Fruit fly (Drosophila melanogaster) whole organism, pupa: ENCODE results near the gene ND-51.

Source experiments
- CG10348 ChIP-seq: fragments of 200-800 bp; sonication (Bioruptor generic); IDR thresholded peaks from 2 replicates; pipeline ENCODE4 v1.3.6; 2022; ENCODE audit warnings: missing biosample characterization, missing genetic modification characterization
- CG12605 ChIP-seq: fragments of 200-800 bp; sonication (Bioruptor generic); IDR thresholded peaks from 2 replicates; pipeline ENCODE4 v1.3.6; 2022; ENCODE audit warnings: missing biosample characterization, missing genetic modification characterization
- CG13204 ChIP-seq: fragments of 200-800 bp; sonication (Bioruptor generic); optimal IDR thresholded peaks from 2 replicates; lab custom pipeline; 2018; ENCODE audit warnings: missing biosample characterization, mild to moderate bottlenecking, missing genetic modification characterization, moderate library complexity
- CG14655 ChIP-seq: fragments of 200-800 bp; sonication (Bioruptor generic); optimal IDR thresholded peaks from 3 replicates; lab custom pipeline; 2017; ENCODE audit warnings: mild to moderate bottlenecking, missing biosample characterization, missing genetic modification reagents, missing genetic modification characterization
- CG15710 ChIP-seq: fragments of 200-800 bp; sonication (Bioruptor generic); optimal IDR thresholded peaks from 2 replicates; lab custom pipeline; 2018; ENCODE audit warnings: missing biosample characterization, mild to moderate bottlenecking, missing genetic modification characterization, moderate library complexity
- CG17806 ChIP-seq: fragments of 200-800 bp; sonication (Bioruptor generic); optimal IDR thresholded peaks from 2 replicates; lab custom pipeline; 2018; ENCODE audit warnings: missing biosample characterization, mild to moderate bottlenecking, missing genetic modification characterization, moderate library complexity
- CG32121 ChIP-seq: fragments of 200-800 bp; sonication (Bioruptor generic); IDR thresholded peaks from 2 replicates; pipeline ENCODE4 v1.3.6; 2022; ENCODE audit warnings: missing biosample characterization, missing genetic modification characterization
- CG34367 ChIP-seq: fragments of 200-800 bp; sonication (Bioruptor generic); optimal IDR thresholded peaks from 2 replicates; lab custom pipeline; 2018; ENCODE audit warnings: missing biosample characterization, mild to moderate bottlenecking, missing genetic modification characterization
- CG4496 ChIP-seq: fragments of 200-800 bp; sonication (Bioruptor generic); IDR thresholded peaks from 3 replicates; pipeline ENCODE4 v1.3.6; 2022; ENCODE audit warnings: missing biosample characterization, missing genetic modification characterization
- CG8159 ChIP-seq: fragments of 200-800 bp; sonication (Bioruptor generic); optimal IDR thresholded peaks from 3 replicates; lab custom pipeline; 2018; ENCODE audit warnings: missing biosample characterization, mild to moderate bottlenecking, missing genetic modification characterization, moderate library complexity
- CG8301 ChIP-seq: fragments of 200-800 bp; sonication (Bioruptor generic); optimal IDR thresholded peaks from 2 replicates; lab custom pipeline; 2018; ENCODE audit warnings: missing biosample characterization, mild to moderate bottlenecking, missing genetic modification characterization
- CG9948 ChIP-seq: fragments of 200-800 bp; sonication (Bioruptor generic); optimal IDR thresholded peaks from 2 replicates; lab custom pipeline; 2018; ENCODE audit warnings: missing biosample characterization, mild to moderate bottlenecking, missing genetic modification characterization, moderate library complexity
- D1 ChIP-seq: fragments of 200-800 bp; sonication (Bioruptor generic); optimal IDR thresholded peaks from 2 replicates; lab custom pipeline; 2018; ENCODE audit warnings: missing biosample characterization, mild to moderate bottlenecking, missing genetic modification characterization, moderate library complexity
- EcR ChIP-seq: fragments of 200-800 bp; sonication (Bioruptor generic); optimal IDR thresholded peaks from 3 replicates; lab custom pipeline; 2019; ENCODE audit warnings: missing biosample characterization, missing genetic modification characterization, mild to moderate bottlenecking, moderate library complexity, missing genetic modification reagents
- Ets98B ChIP-seq: fragments of 200-800 bp; sonication (Bioruptor generic); IDR thresholded peaks from 2 replicates; pipeline ENCODE4 v1.3.6; 2022; ENCODE audit warnings: missing biosample characterization, missing genetic modification characterization
- Pif1A ChIP-seq: fragments of 200-800 bp; sonication (Bioruptor generic); optimal IDR thresholded peaks from 3 replicates; lab custom pipeline; 2016; ENCODE audit warnings: missing biosample characterization, missing genetic modification characterization
- Pif1B ChIP-seq: fragments of 200-800 bp; sonication (Bioruptor generic); optimal IDR thresholded peaks from 3 replicates; lab custom pipeline; 2016; ENCODE audit warnings: missing biosample characterization, missing genetic modification characterization
- Snoo ChIP-seq: fragments of 200-800 bp; sonication (Bioruptor generic); optimal IDR thresholded peaks from 3 replicates; lab custom pipeline; 2017; ENCODE audit warnings: missing biosample characterization, mild to moderate bottlenecking, missing genetic modification characterization, inconsistent platforms
- fd96Ca ChIP-seq: fragments of 200-800 bp; sonication (Bioruptor generic); IDR thresholded peaks from 3 replicates; pipeline ENCODE4 v1.3.6; 2022; ENCODE audit warnings: missing biosample characterization, missing genetic modification characterization
- gl ChIP-seq: fragments of 200-800 bp; sonication (Bioruptor generic); optimal IDR thresholded peaks from 2 replicates; lab custom pipeline; 2018; ENCODE audit warnings: missing biosample characterization, mild to moderate bottlenecking, missing genetic modification characterization
- rn ChIP-seq: fragments of 200-800 bp; sonication (Bioruptor generic); IDR thresholded peaks from 2 replicates; pipeline ENCODE4 v1.3.6; 2022; ENCODE audit warnings: missing biosample characterization, missing genetic modification characterization

ND-51 gene

DNA sequence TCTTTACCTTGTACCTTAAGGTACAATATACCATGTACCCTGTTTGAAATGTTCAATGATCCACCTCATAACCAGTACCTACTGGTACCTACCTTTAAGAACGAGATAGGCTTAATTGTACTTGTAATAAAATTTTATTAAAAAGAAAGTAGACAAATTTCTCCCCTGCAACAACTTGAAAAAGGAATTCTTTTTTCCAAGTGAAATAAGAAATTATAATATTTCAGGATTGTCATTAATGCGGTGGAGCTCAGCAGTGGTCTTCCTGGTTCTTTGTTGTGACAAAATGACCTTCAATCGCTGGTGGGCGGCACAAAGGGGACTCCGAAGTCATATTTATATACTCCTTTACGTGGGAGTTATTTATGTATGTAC lies 36.7 kb upstream of the ND-51 start:
- no peak for TF ChIP-seq rn
- TF ChIP-seq Pif1A, result no peak
- TF ChIP-seq CG8159, result no peak
- TF ChIP-seq CG10348 (GFP tag; lab: Robert Waterston, UW), result no peak
- TF ChIP-seq CG15710 (tag; lab: Kevin White, UChicago), result no peak
- no peak for TF ChIP-seq fd96Ca
- TF ChIP-seq, all 21 proteins: peak for 0

dm6 chr2L:6098479-6099269 lies 36.1 kb upstream of the ND-51 start, which contains the start of gene CG9175:
CG9175 (minus strand) TSS chr2L:6098966.
- no peak for TF ChIP-seq CG10348 (GFP tag; lab: Robert Waterston, UW)
- TF ChIP-seq CG9948 (tag; lab: Kevin White, UChicago), result no peak
- no peak for TF ChIP-seq CG15710 (tag; lab: Kevin White, UChicago)
- TF ChIP-seq Snoo (tag; lab: Kevin White, UChicago), result no peak
- no peak for TF ChIP-seq CG13204
- no peak for TF ChIP-seq Pif1A
- no peak for TF ChIP-seq Ets98B (GFP tag; lab: Robert Waterston, UW)
- no peak for TF ChIP-seq CG34367 (tag; lab: Kevin White, UChicago)
- no peak for TF ChIP-seq gl (tag; lab: Kevin White, UChicago)
- no peak for TF ChIP-seq D1 (tag; lab: Kevin White, UChicago)
- no peak for TF ChIP-seq CG14655 (GFP tag; lab: Kevin White, UChicago)

- TF ChIP-seq CG32121 (GFP tag; lab: Robert Waterston, UW) (no peak), CG15710 (tag; lab: Kevin White, UChicago) (no peak), fd96Ca (no peak), CG8159 (no peak), CG4496 (no peak), Ets98B (GFP tag; lab: Robert Waterston, UW) (no peak), Pif1B (no peak), Snoo (tag; lab: Kevin White, UChicago) (no peak), gl (tag; lab: Kevin White, UChicago) (no peak), Pif1A (no peak), CG17806 (no peak), rn (no peak), CG8301 (tag; lab: Kevin White, UChicago) (no peak), CG10348 (GFP tag; lab: Robert Waterston, UW) (no peak), CG14655 (GFP tag; lab: Kevin White, UChicago) (no peak), CG34367 (tag; lab: Kevin White, UChicago) (no peak), CG13204 (no peak), D1 (tag; lab: Kevin White, UChicago) (no peak)
- TF ChIP-seq, all 21 proteins: peak for 0
Observed at dm6 chr2L:6092300-6092699, 29.7 kb upstream of the ND-51 start.

DNA sequence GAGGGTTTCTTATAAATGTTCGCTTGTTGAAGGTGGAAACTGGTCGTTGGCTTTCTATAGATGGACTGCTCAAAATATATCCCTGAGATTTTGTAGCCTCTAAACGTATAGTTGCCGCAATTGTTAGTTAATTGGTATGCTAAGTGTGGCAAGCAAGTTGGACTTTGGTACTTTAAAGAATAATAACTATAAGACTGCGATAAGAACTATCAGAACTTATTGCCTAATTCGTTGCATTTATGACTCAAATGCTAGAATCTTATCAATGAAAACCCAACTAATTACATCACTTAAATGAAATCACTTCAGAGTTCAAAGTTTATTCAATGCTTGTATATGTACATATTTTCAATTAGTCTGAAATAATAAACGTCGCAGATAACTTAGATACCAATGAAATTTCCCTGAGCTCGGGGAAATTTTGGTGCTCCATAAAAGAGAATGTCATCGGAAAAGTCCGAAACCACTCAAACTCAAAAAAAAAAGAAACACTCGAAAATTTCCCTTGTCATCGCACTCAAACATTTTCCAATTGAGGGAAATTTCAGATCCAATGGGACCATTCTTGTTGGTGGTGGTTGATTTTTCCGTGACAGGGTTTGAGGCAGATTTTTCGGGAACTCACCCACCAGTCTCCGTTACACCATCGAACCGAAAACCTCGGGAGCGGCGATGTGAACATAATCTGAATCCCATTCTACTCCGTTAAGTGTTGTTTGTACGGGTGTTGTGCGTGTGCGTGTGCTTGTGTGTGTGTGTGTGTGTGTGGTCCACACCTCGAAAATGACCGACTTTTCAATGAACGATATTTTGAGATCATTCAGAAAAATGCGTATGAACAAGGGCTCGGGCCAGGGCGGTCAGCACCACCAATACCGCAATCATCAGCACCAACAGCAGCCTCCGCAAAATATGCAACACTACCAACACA lies 28.5 kb upstream of the ND-51 start, which contains the start of gene CG45075:
TSS of gene CG45075 (plus strand) at position 627 of the 931 bp plus-strand sequence.
- TF ChIP-seq rn, result no peak
- TF ChIP-seq CG15710 (tag; lab: Kevin White, UChicago), result no peak
- no peak for TF ChIP-seq Pif1B
- TF ChIP-seq CG8159, result no peak
- no peak for TF ChIP-seq Snoo (tag; lab: Kevin White, UChicago)
- TF ChIP-seq CG32121 (GFP tag; lab: Robert Waterston, UW), result no peak
- no peak for TF ChIP-seq CG34367 (tag; lab: Kevin White, UChicago)
- no peak for TF ChIP-seq D1 (tag; lab: Kevin White, UChicago)
- no peak for TF ChIP-seq fd96Ca
- no peak for TF ChIP-seq CG8301 (tag; lab: Kevin White, UChicago)
- no peak for TF ChIP-seq CG12605 (GFP tag; lab: Robert Waterston, UW)
- TF ChIP-seq CG9948 (tag; lab: Kevin White, UChicago), result no peak
- TF ChIP-seq CG13204, result no peak
- TF ChIP-seq Pif1A, result no peak
- no peak for TF ChIP-seq CG17806
- TF ChIP-seq gl (tag; lab: Kevin White, UChicago), result no peak
- no peak for TF ChIP-seq CG10348 (GFP tag; lab: Robert Waterston, UW)
- TF ChIP-seq EcR (GFP tag; lab: Kevin White, UChicago), result no peak
- TF ChIP-seq CG4496, result no peak
- TF ChIP-seq CG14655 (GFP tag; lab: Kevin White, UChicago), result no peak

dm6 chr2L:6090365-6090764 lies 27.8 kb upstream of the ND-51 start:
- TF ChIP-seq CG34367 (tag; lab: Kevin White, UChicago), result no peak
- no peak for TF ChIP-seq gl (tag; lab: Kevin White, UChicago)
- no peak for TF ChIP-seq CG32121 (GFP tag; lab: Robert Waterston, UW)
- no peak for TF ChIP-seq CG12605 (GFP tag; lab: Robert Waterston, UW)
- TF ChIP-seq CG4496, result no peak
- no peak for TF ChIP-seq Ets98B (GFP tag; lab: Robert Waterston, UW)
- no peak for TF ChIP-seq CG17806
- TF ChIP-seq rn, result no peak
- TF ChIP-seq fd96Ca, result no peak
- no peak for TF ChIP-seq D1 (tag; lab: Kevin White, UChicago)
- TF ChIP-seq CG15710 (tag; lab: Kevin White, UChicago), result no peak
- TF ChIP-seq CG14655 (GFP tag; lab: Kevin White, UChicago), result no peak
- no peak for TF ChIP-seq Pif1A
- no peak for TF ChIP-seq CG13204
- no peak for TF ChIP-seq CG10348 (GFP tag; lab: Robert Waterston, UW)
- TF ChIP-seq CG8301 (tag; lab: Kevin White, UChicago), result no peak
- TF ChIP-seq CG8159, result no peak
- TF ChIP-seq, all 21 proteins: peak for 0
